Worm (Caenorhabditis elegans) whole organism, L1 larva: ENCODE results near the gene clec-20.

Source experiments
- ama-1 ChIP-seq: fragments of 150-350 bp; optimal IDR thresholded peaks from 2 replicates; lab custom pipeline; 2014
- fkh-10 ChIP-seq: sonication (generic microtip); optimal IDR thresholded peaks from 2 replicates; lab custom pipeline; 2017; ENCODE audit warnings: missing biosample characterization, missing genetic modification reagents, missing genetic modification characterization
- fos-1 ChIP-seq: fragments of 150-350 bp; optimal IDR thresholded peaks from 2 replicates; lab custom pipeline; 2014; ENCODE audit warnings: missing biosample characterization, missing genetic modification characterization
- irx-1 ChIP-seq: sonication (generic microtip); optimal IDR thresholded peaks from 2 replicates; lab custom pipeline; 2016; ENCODE audit warnings: missing genetic modification characterization, missing compliant biosample characterization
- lin-39 ChIP-seq: fragments of 150-350 bp; optimal IDR thresholded peaks from 2 replicates; lab custom pipeline; 2014; ENCODE audit warnings: missing biosample characterization, missing genetic modification reagents, missing genetic modification characterization
- nhr-11 ChIP-seq: fragments of 150-350 bp; optimal IDR thresholded peaks from 2 replicates; lab custom pipeline; 2014; ENCODE audit warnings: missing biosample characterization, missing genetic modification characterization
- nhr-237 ChIP-seq: fragments of 150-350 bp; optimal IDR thresholded peaks from 2 replicates; lab custom pipeline; 2014; ENCODE audit warnings: missing biosample characterization, missing genetic modification characterization
- nhr-84 ChIP-seq: sonication (generic microtip); optimal IDR thresholded peaks from 2 replicates; lab custom pipeline; 2017; ENCODE audit warnings: missing biosample characterization, missing genetic modification characterization
- pax-3 ChIP-seq: fragments of 200-800 bp; sonication (Bioruptor generic); optimal IDR thresholded peaks from 2 replicates; lab custom pipeline; 2018; ENCODE audit warnings: mild to moderate bottlenecking, missing genetic modification characterization, moderate library complexity, missing compliant biosample characterization
- snpc-4 ChIP-seq: fragments of 150-350 bp; optimal IDR thresholded peaks from 2 replicates; lab custom pipeline; 2014; ENCODE audit warnings: missing biosample characterization, missing genetic modification characterization
- zag-1 ChIP-seq: fragments of 150-350 bp; optimal IDR thresholded peaks from 2 replicates; lab custom pipeline; 2014; ENCODE audit warnings: missing biosample characterization, missing genetic modification characterization
- ztf-11 ChIP-seq, 2 experiments: sonication (generic microtip); optimal IDR thresholded peaks; 2 replicates each; lab custom pipeline; 2016 to 2017; ENCODE audit warnings: missing genetic modification characterization in 2 of 2, missing biosample characterization in 1 of 2, missing compliant biosample characterization in 1 of 2

- TF ChIP-seq nhr-237 (tag; lab: Kevin White, UChicago): no peak
- TF ChIP-seq lin-39 (tag; lab: Kevin White, UChicago): no peak
- TF ChIP-seq ama-1 (lab: Kevin White, UChicago): no peak
- no peak for TF ChIP-seq snpc-4
- TF ChIP-seq nhr-84: no peak
- no peak for TF ChIP-seq zag-1 (tag; lab: Kevin White, UChicago)
- no peak for TF ChIP-seq fkh-10 (GFP tag; lab: Kevin White, UChicago)
- TF ChIP-seq irx-1 (tag; lab: Kevin White, UChicago): no peak
- TF ChIP-seq nhr-11 (tag; lab: Kevin White, UChicago): no peak
- no peak for TF ChIP-seq pax-3 (tag; lab: Kevin White, UChicago)
- TF ChIP-seq fos-1 (tag; lab: Kevin White, UChicago): no peak
- TF ChIP-seq ztf-11 (tag; optimal IDR thresholded peaks at IDR 0.05; lab: Kevin White, UChicago): no peak
Observed at ce11 chrII:1561863-1562262, 33.2 kb downstream of the clec-20 start, which contains the start of gene K05F6.14.
